Fruit fly (Drosophila melanogaster): ENCODE results near the gene Taf4.
A peak's percentile ranks its signal among the peaks of the same experiment; 100 is the strongest.

The Taf4 gene

dm6 chr3L:16131264-16132066, 18.5 kb downstream of the Taf4 start, which contains the start of the genes Trs20 and elg1 (continued):
- TF ChIP-seq cato (GFP tag; optimal IDR thresholded peaks at IDR 0.05; ENCODE audit: borderline replicate concordance), result peak; percentile 15
- no peak for TF ChIP-seq CG8944 (GFP tag; optimal IDR thresholded peaks at IDR 0.05)
- TF ChIP-seq Hr39 (optimal IDR thresholded peaks at IDR 0.05), result no peak
- TF ChIP-seq CG12155 (GFP tag; optimal IDR thresholded peaks at IDR 0.05), result peak; percentile 19
- TF ChIP-seq NFAT (GFP tag; IDR thresholded peaks at IDR 0.05), result peak; percentile 48; the same call in 1 of the 2 replicates
- no peak for TF ChIP-seq scrt (GFP tag; optimal IDR thresholded peaks at IDR 0.05)
- TF ChIP-seq CG3838 (GFP tag; optimal IDR thresholded peaks at IDR 0.05), result no peak
- peak; percentile 87 for TF ChIP-seq E2f1 (GFP tag; IDR thresholded peaks at IDR 0.05)
- TF ChIP-seq D (optimal IDR thresholded peaks at IDR 0.05), result no peak
- peak; percentile 17 for TF ChIP-seq D (GFP tag; optimal IDR thresholded peaks at IDR 0.05)
- TF ChIP-seq CG18262 (tag; optimal IDR thresholded peaks at IDR 0.05), result peak; percentile 80
- TF ChIP-seq CG1832 (GFP tag; optimal IDR thresholded peaks at IDR 0.05), result no peak
- TF ChIP-seq TFAM (GFP tag; optimal IDR thresholded peaks at IDR 0.05), result no peak
- TF ChIP-seq CG8924 (tag; optimal IDR thresholded peaks at IDR 0.05), result peak; percentile 84
- no peak for TF ChIP-seq chinmo (GFP tag; IDR thresholded peaks at IDR 0.05; ENCODE audit: partially characterized antibody)
- peak in 1 of 2 experiments; percentile 5 for TF ChIP-seq Pdp1 (GFP tag; optimal IDR thresholded peaks at IDR 0.05)
- peak; percentile 46 for TF ChIP-seq zen (tag; optimal IDR thresholded peaks at IDR 0.05)
- TF ChIP-seq sens (GFP tag), result peak; percentile 77
- peak; percentile 39 for TF ChIP-seq ind (GFP tag; optimal IDR thresholded peaks at IDR 0.05)
- TF ChIP-seq CG9437 (GFP tag; optimal IDR thresholded peaks at IDR 0.05), result peak; percentile 62
- TF ChIP-seq D19A (tag; optimal IDR thresholded peaks at IDR 0.05), result peak; percentile 74
- peak; percentile 58 for TF ChIP-seq sug (tag; optimal IDR thresholded peaks at IDR 0.05)
- peak; percentile 13 for TF ChIP-seq CG7271 (tag; optimal IDR thresholded peaks at IDR 0.05)
- TF ChIP-seq row (GFP tag; IDR thresholded peaks at IDR 0.05), result peak; percentile 75
- TF ChIP-seq CG9932 (GFP tag; IDR thresholded peaks at IDR 0.05), result peak; percentile 62
- no peak for TF ChIP-seq CG15479 (GFP tag; optimal IDR thresholded peaks at IDR 0.05)
- TF ChIP-seq slbo (GFP tag; IDR thresholded peaks at IDR 0.05), result peak; percentile 59; the same call in 1 of the 2 replicates
- TF ChIP-seq MESR4 (GFP tag; optimal IDR thresholded peaks at IDR 0.05), result peak; percentile 75
- peak; percentile 21 for TF ChIP-seq HLH54F (GFP tag; optimal IDR thresholded peaks at IDR 0.05)
- TF ChIP-seq CG7745 (tag; optimal IDR thresholded peaks at IDR 0.05), result no peak
- TF ChIP-seq vvl (GFP tag; IDR thresholded peaks at IDR 0.05), result peak; percentile 62
- peak; percentile 26; the same call in 1 of the 2 replicates for TF ChIP-seq CG32532 (GFP tag; IDR thresholded peaks at IDR 0.05)
- TF ChIP-seq Nf-YA (GFP tag; IDR thresholded peaks at IDR 0.05), result no peak
- TF ChIP-seq tgo (GFP tag; IDR thresholded peaks at IDR 0.05), result peak; percentile 35; the same call in 1 of the 3 replicates
- no peak for TF ChIP-seq abd-A (tag; optimal IDR thresholded peaks at IDR 0.05)
- TF ChIP-seq Opbp (GFP tag; IDR thresholded peaks at IDR 0.05; ENCODE audit: partially characterized antibody), result peak; percentile 42; the same call in 1 of the 3 replicates
- TF ChIP-seq CG11723 (GFP tag; optimal IDR thresholded peaks at IDR 0.05), result no peak
- TF ChIP-seq YL-1 (GFP tag; optimal IDR thresholded peaks at IDR 0.05), result peak; percentile 47
- peak; percentile 37 for TF ChIP-seq CG6854 (GFP tag; optimal IDR thresholded peaks at IDR 0.05)
- peak; percentile 59 for TF ChIP-seq Dek (tag; optimal IDR thresholded peaks at IDR 0.05)
- peak; percentile 1 for TF ChIP-seq CG1233 (GFP tag; optimal IDR thresholded peaks at IDR 0.05)
- TF ChIP-seq lab (GFP tag; optimal IDR thresholded peaks at IDR 0.05), result peak; percentile 62
- TF ChIP-seq lbe (GFP tag; optimal IDR thresholded peaks at IDR 0.05), result peak; percentile 22
- no peak for TF ChIP-seq ttk (GFP tag; IDR thresholded peaks at IDR 0.05)
- TF ChIP-seq CrebB (tag; optimal IDR thresholded peaks at IDR 0.05), result no peak
- no peak for TF ChIP-seq ham (GFP tag; IDR thresholded peaks at IDR 0.05)
- TF ChIP-seq CG15269 (tag; optimal IDR thresholded peaks at IDR 0.05), result peak; percentile 69
- 0 out of 2 replicates have a peak, but pooled peaks have one; percentile 24 for TF ChIP-seq stc (GFP tag; IDR thresholded peaks at IDR 0.05)
- peak; percentile 71 for TF ChIP-seq CG30020 (tag; optimal IDR thresholded peaks at IDR 0.05)

Measured in whole organism, embryonic.